Fruit fly (Drosophila melanogaster) whole organism, embryonic: Measurements from ENCODE around the gene CG2444.

Experiments used
- Atf-2 ChIP-seq: fragments of 200-800 bp; sonication (Bioruptor generic); optimal IDR thresholded peaks from 2 replicates; lab custom pipeline; 2016; ENCODE audit warnings: missing biosample characterization, missing genetic modification characterization
- Bdp1 ChIP-seq: fragments of 200-800 bp; sonication (Bioruptor generic); optimal IDR thresholded peaks from 3 replicates; lab custom pipeline; 2016; ENCODE audit warnings: missing biosample characterization, missing genetic modification characterization
- CG10431 ChIP-seq: fragments of 200-800 bp; sonication (Bioruptor generic); optimal IDR thresholded peaks from 3 replicates; lab custom pipeline; 2018; ENCODE audit warnings: missing biosample characterization, mild to moderate bottlenecking, missing genetic modification characterization
- CG11085 ChIP-seq: fragments of 200-800 bp; sonication (Bioruptor generic); IDR thresholded peaks from 2 replicates; pipeline ENCODE4 v1.3.6; 2022; ENCODE audit warnings: missing biosample characterization, missing genetic modification characterization
- CG12744 ChIP-seq: fragments of 200-800 bp; sonication (Bioruptor generic); optimal IDR thresholded peaks from 2 replicates; lab custom pipeline; 2016; ENCODE audit warnings: missing biosample characterization, missing genetic modification characterization
- CG14965 ChIP-seq: fragments of 200-800 bp; sonication (Bioruptor generic); optimal IDR thresholded peaks from 2 replicates; lab custom pipeline; 2016; ENCODE audit warnings: missing biosample characterization, missing genetic modification characterization, borderline replicate concordance
- CG15696 ChIP-seq: fragments of 200-800 bp; sonication (Bioruptor generic); optimal IDR thresholded peaks from 2 replicates; lab custom pipeline; 2019; ENCODE audit warnings: missing biosample characterization, mild to moderate bottlenecking, missing genetic modification characterization, moderate library complexity
- CG17568 ChIP-seq: fragments of 200-800 bp; sonication (Bioruptor generic); optimal IDR thresholded peaks from 2 replicates; lab custom pipeline; 2018; ENCODE audit warnings: missing biosample characterization, mild to moderate bottlenecking, missing genetic modification characterization, moderate library complexity
- CG18476 ChIP-seq: fragments of 200-800 bp; sonication (Bioruptor generic); optimal IDR thresholded peaks from 2 replicates; lab custom pipeline; 2016; ENCODE audit warnings: missing biosample characterization, mild to moderate bottlenecking, missing genetic modification characterization
- CG3065 ChIP-seq: fragments of 200-800 bp; sonication (Bioruptor generic); optimal IDR thresholded peaks from 2 replicates; lab custom pipeline; 2016; ENCODE audit warnings: missing biosample characterization, missing genetic modification characterization
- CG32767 ChIP-seq: fragments of 200-800 bp; sonication (Bioruptor generic); IDR thresholded peaks from 2 replicates; pipeline ENCODE4 v1.3.6; 2022; ENCODE audit warnings: missing biosample characterization, missing genetic modification characterization
- CG32772 ChIP-seq: fragments of 200-800 bp; sonication (Bioruptor generic); IDR thresholded peaks from 2 replicates; pipeline ENCODE4 v1.3.6; 2022; ENCODE audit warnings: missing biosample characterization, missing genetic modification characterization
- CG3281 ChIP-seq: fragments of 200-800 bp; sonication (Bioruptor generic); optimal IDR thresholded peaks from 3 replicates; lab custom pipeline; 2017; ENCODE audit warnings: missing biosample characterization, mild to moderate bottlenecking, missing genetic modification characterization
- CG3847 ChIP-seq: fragments of 200-800 bp; sonication (Bioruptor generic); IDR thresholded peaks from 2 replicates; pipeline ENCODE4 v1.3.6; 2022; ENCODE audit warnings: missing biosample characterization, missing genetic modification characterization
- CG3995 ChIP-seq: fragments of 200-800 bp; sonication (Bioruptor generic); optimal IDR thresholded peaks from 3 replicates; lab custom pipeline; 2016; ENCODE audit warnings: missing biosample characterization, missing genetic modification characterization
- CG42726 ChIP-seq: fragments of 200-800 bp; sonication (Bioruptor generic); IDR thresholded peaks from 2 replicates; pipeline ENCODE4 v1.3.6; 2022; ENCODE audit warnings: missing biosample characterization, missing genetic modification characterization; ENCODE audit not compliant: partially characterized antibody
- CG4617 ChIP-seq: fragments of 200-800 bp; sonication (Bioruptor generic); optimal IDR thresholded peaks from 3 replicates; lab custom pipeline; 2016; ENCODE audit warnings: missing biosample characterization, missing genetic modification characterization, borderline replicate concordance
- CG4707 ChIP-seq: fragments of 200-800 bp; sonication (Bioruptor generic); optimal IDR thresholded peaks from 2 replicates; lab custom pipeline; 2018; ENCODE audit warnings: missing biosample characterization, mild to moderate bottlenecking, missing genetic modification characterization, moderate library complexity
- CG6683 ChIP-seq: fragments of 200-800 bp; sonication (Bioruptor generic); optimal IDR thresholded peaks from 2 replicates; lab custom pipeline; 2017; ENCODE audit warnings: missing biosample characterization, mild to moderate bottlenecking, missing genetic modification characterization, missing genetic modification reagents
- CG6689 ChIP-seq: fragments of 200-800 bp; sonication (Bioruptor generic); IDR thresholded peaks from 2 replicates; pipeline ENCODE4 v1.3.6; 2022; ENCODE audit warnings: missing biosample characterization, missing genetic modification characterization
- CG8290 ChIP-seq, 3 experiments: fragments of 200-800 bp; sonication (Bioruptor generic); optimal IDR thresholded peaks; 2 replicates each; lab custom pipeline; 2016 to 2019; ENCODE audit warnings: missing biosample characterization in 3 of 3, missing genetic modification characterization in 3 of 3, mild to moderate bottlenecking in 2 of 3, moderate library complexity in 1 of 3
- Dbx ChIP-seq: fragments of 200-800 bp; sonication (Bioruptor generic); IDR thresholded peaks from 3 replicates; pipeline ENCODE4 v1.3.6; 2022; ENCODE audit warnings: missing biosample characterization, missing genetic modification characterization
- Dip3 ChIP-seq: fragments of 200-800 bp; sonication (Bioruptor generic); optimal IDR thresholded peaks from 3 replicates; lab custom pipeline; 2016; ENCODE audit warnings: missing biosample characterization, missing genetic modification characterization
- Dll ChIP-seq: fragments of 200-800 bp; sonication (Bioruptor generic); IDR thresholded peaks from 4 replicates; pipeline ENCODE4 v1.3.6; 2022; ENCODE audit warnings: missing biosample characterization, missing genetic modification characterization; ENCODE audit not compliant: partially characterized antibody
- Doc2 ChIP-seq: fragments of 200-800 bp; sonication (Bioruptor generic); IDR thresholded peaks from 2 replicates; pipeline ENCODE4 v1.3.6; 2022; ENCODE audit warnings: missing biosample characterization, missing genetic modification characterization
- Hr3 ChIP-seq: fragments of 200-800 bp; sonication (Bioruptor generic); optimal IDR thresholded peaks from 3 replicates; lab custom pipeline; 2016; ENCODE audit warnings: missing biosample characterization, missing genetic modification characterization
- Hr78 ChIP-seq, 2 experiments: fragments of 200-800 bp in 1 of 2; fragments of >200 bp in 1 of 2; sonication (Bioruptor generic) in 1 of 2; optimal IDR thresholded peaks; 2 replicates each; lab custom pipeline; 2017 to 2019; ENCODE audit warnings: missing biosample characterization in 2 of 2, missing genetic modification characterization in 2 of 2, mild to moderate bottlenecking in 1 of 2, moderate library complexity in 1 of 2
- MBD-R2 ChIP-seq: fragments of 200-800 bp; sonication (Bioruptor generic); IDR thresholded peaks from 2 replicates; pipeline ENCODE4 v1.3.6; 2022; ENCODE audit warnings: missing biosample characterization, missing genetic modification characterization
- Max ChIP-seq: fragments of 200-800 bp; sonication (Bioruptor generic); optimal IDR thresholded peaks from 2 replicates; lab custom pipeline; 2016; ENCODE audit warnings: missing biosample characterization, mild to moderate bottlenecking, missing genetic modification characterization
- Med ChIP-seq: fragments of 200-800 bp; sonication (Bioruptor generic); peaks from one replicate; lab custom pipeline; 2016; ENCODE audit warnings: missing biosample characterization, missing genetic modification characterization, mild to moderate bottlenecking, inconsistent platforms, moderate library complexity
- Rfx ChIP-seq: fragments of 200-800 bp; sonication (Bioruptor generic); IDR thresholded peaks from 2 replicates; pipeline ENCODE4 v1.3.6; 2022; ENCODE audit warnings: missing biosample characterization, missing genetic modification characterization
- Trl ChIP-seq, 3 experiments: fragments of >200 bp in 2 of 3; fragments of 200-800 bp in 1 of 3; sonication (Bioruptor generic) in 1 of 3; optimal IDR thresholded peaks; 2 replicates in 1 of 3; 3 replicates in 2 of 3; lab custom pipeline; 2016 to 2017; ENCODE audit warnings: missing biosample characterization in 1 of 3, missing genetic modification characterization in 1 of 3
- ara ChIP-seq: fragments of 200-800 bp; sonication (Bioruptor generic); IDR thresholded peaks from 2 replicates; pipeline ENCODE4 v1.3.6; 2022; ENCODE audit warnings: missing biosample characterization, missing genetic modification characterization
- bigmax ChIP-seq: fragments of 200-800 bp; sonication (Bioruptor generic); optimal IDR thresholded peaks from 2 replicates; lab custom pipeline; 2018; ENCODE audit warnings: missing biosample characterization, mild to moderate bottlenecking, missing genetic modification characterization
- bowl ChIP-seq: fragments of 200-800 bp; sonication (Bioruptor generic); IDR thresholded peaks from 2 replicates; pipeline ENCODE4 v1.3.6; 2022; ENCODE audit warnings: missing biosample characterization, missing genetic modification characterization
- cas ChIP-seq: fragments of 200-800 bp; sonication (Bioruptor generic); IDR thresholded peaks from 2 replicates; pipeline ENCODE4 v1.3.6; 2022; ENCODE audit warnings: missing biosample characterization, missing genetic modification characterization
- ci ChIP-seq: fragments of 200-800 bp; sonication (Bioruptor generic); IDR thresholded peaks from 3 replicates; pipeline ENCODE4 v1.3.6; 2022; ENCODE audit warnings: missing biosample characterization, missing genetic modification characterization
- cwo ChIP-seq: fragments of 200-800 bp; sonication (Bioruptor generic); optimal IDR thresholded peaks from 3 replicates; lab custom pipeline; 2017; ENCODE audit warnings: missing biosample characterization, missing genetic modification characterization, mild to moderate bottlenecking, moderate library complexity, missing genetic modification reagents
- fd102C ChIP-seq: fragments of 200-800 bp; sonication (Bioruptor generic); optimal IDR thresholded peaks from 2 replicates; lab custom pipeline; 2018; ENCODE audit warnings: missing biosample characterization, mild to moderate bottlenecking, missing genetic modification characterization, moderate library complexity
- gcm2 ChIP-seq: fragments of 200-800 bp; sonication (Bioruptor generic); optimal IDR thresholded peaks from 2 replicates; lab custom pipeline; 2016; ENCODE audit warnings: missing biosample characterization, missing genetic modification characterization
- jigr1 ChIP-seq: fragments of 200-800 bp; sonication (Bioruptor generic); IDR thresholded peaks from 3 replicates; pipeline ENCODE4 v1.3.6; 2022; ENCODE audit warnings: missing biosample characterization, missing genetic modification characterization
- jing ChIP-seq: fragments of 200-800 bp; sonication (Bioruptor generic); optimal IDR thresholded peaks from 2 replicates; lab custom pipeline; 2018; ENCODE audit warnings: missing biosample characterization, mild to moderate bottlenecking, missing genetic modification characterization
- kni ChIP-seq: fragments of 200-800 bp; sonication (Bioruptor generic); optimal IDR thresholded peaks from 3 replicates; lab custom pipeline; 2017; ENCODE audit warnings: mild to moderate bottlenecking, missing biosample characterization, missing genetic modification reagents, missing genetic modification characterization
- nau ChIP-seq: fragments of 200-800 bp; sonication (Bioruptor generic); optimal IDR thresholded peaks from 3 replicates; lab custom pipeline; 2017; ENCODE audit warnings: missing biosample characterization, mild to moderate bottlenecking, missing genetic modification characterization, missing genetic modification reagents
- nmo ChIP-seq: fragments of 200-800 bp; sonication (Bioruptor generic); optimal IDR thresholded peaks from 2 replicates; lab custom pipeline; 2018; ENCODE audit warnings: missing biosample characterization, mild to moderate bottlenecking, missing genetic modification characterization, moderate library complexity
- pb ChIP-seq: fragments of 200-800 bp; sonication (Bioruptor generic); optimal IDR thresholded peaks from 3 replicates; lab custom pipeline; 2016; ENCODE audit warnings: missing biosample characterization, missing genetic modification characterization
- peb ChIP-seq: fragments of 200-800 bp; sonication (Bioruptor generic); IDR thresholded peaks from 2 replicates; pipeline ENCODE4 v1.3.6; 2022; ENCODE audit warnings: missing biosample characterization, missing genetic modification characterization
- sisA ChIP-seq: fragments of 200-800 bp; sonication (Bioruptor generic); IDR thresholded peaks from 2 replicates; pipeline ENCODE4 v1.3.6; 2022; ENCODE audit warnings: missing biosample characterization, missing genetic modification characterization
- tin ChIP-seq: fragments of 200-800 bp; sonication (Bioruptor generic); optimal IDR thresholded peaks from 3 replicates; lab custom pipeline; 2016; ENCODE audit warnings: missing biosample characterization, missing genetic modification characterization
- wdn ChIP-seq: fragments of 200-800 bp; sonication (Bioruptor generic); IDR thresholded peaks from 2 replicates; pipeline ENCODE4 v1.3.6; 2022; ENCODE audit warnings: missing biosample characterization, missing genetic modification characterization

CG2444 gene

dm6 chrX:11720138-11720537 lies 15.0 kb upstream of the CG2444 start, which contains the start of gene Tango10 (continued):
- TF ChIP-seq CG18476 (GFP tag; lab: Kevin White, UChicago) (peak; percentile 23), CG42726 (GFP tag; lab: Robert Waterston, UW) (peak; percentile 75), bigmax (GFP tag; lab: Kevin White, UChicago) (no peak), ci (GFP tag; lab: Robert Waterston, UW) (peak; percentile 61; the same call in 2 of the 3 replicates), CG10431 (GFP tag; lab: Kevin White, UChicago) (no peak), Med (GFP tag; lab: Kevin White, UChicago) (peak; percentile 78), kni (no peak), CG3281 (GFP tag; lab: Kevin White, UChicago) (peak; percentile 61), nmo (peak; percentile 60), jing (GFP tag; lab: Kevin White, UChicago) (no peak), Trl (optimal IDR thresholded peaks at IDR 0.05; lab: Kevin White, UChicago) (no peak), Trl (GFP tag; optimal IDR thresholded peaks at IDR 0.05; lab: Kevin White, UChicago) (peak; percentile 45), CG8290 (GFP tag; optimal IDR thresholded peaks at IDR 0.05; lab: Kevin White, UChicago) (no peak), CG8290 (tag; optimal IDR thresholded peaks at IDR 0.05; lab: Kevin White, UChicago) (peak in 1 of 2 experiments; percentile 60), MBD-R2 (peak; percentile 81), CG17568 (GFP tag; lab: Kevin White, UChicago) (no peak), pb (GFP tag; lab: Kevin White, UChicago) (no peak), CG3847 (peak; percentile 65), CG3995 (GFP tag; lab: Kevin White, UChicago) (peak; percentile 46), sisA (GFP tag; lab: Robert Waterston, UW) (peak; percentile 58), Hr3 (GFP tag; lab: Kevin White, UChicago) (peak; percentile 42), Rfx (GFP tag; lab: Robert Waterston, UW) (peak; percentile 57; the same call in 1 of the 2 replicates), peb (GFP tag; lab: Robert Waterston, UW) (peak; percentile 18; the same call in 1 of the 2 replicates), cwo (GFP tag; lab: Kevin White, UChicago) (no peak), CG4707 (GFP tag; lab: Kevin White, UChicago) (no peak), CG6683 (GFP tag; lab: Kevin White, UChicago) (no peak), fd102C (GFP tag; lab: Kevin White, UChicago) (no peak), gcm2 (peak; percentile 21), CG3065 (GFP tag; lab: Kevin White, UChicago) (no peak), CG11085 (GFP tag; lab: Robert Waterston, UW) (no peak), tin (GFP tag; lab: Kevin White, UChicago) (peak; percentile 44), wdn (GFP tag; lab: Robert Waterston, UW) (no peak), Dbx (GFP tag; lab: Robert Waterston, UW) (peak; percentile 75), CG12744 (GFP tag; lab: Kevin White, UChicago) (no peak), Max (GFP tag; lab: Kevin White, UChicago) (peak; percentile 37), ara (GFP tag; lab: Robert Waterston, UW) (peak; percentile 18; the same call in 1 of the 2 replicates), cas (no peak), CG15696 (tag; lab: Kevin White, UChicago) (peak; percentile 70), jigr1 (GFP tag; lab: Robert Waterston, UW) (no peak), Atf-2 (GFP tag; lab: Kevin White, UChicago) (peak; percentile 2), CG14965 (GFP tag; lab: Kevin White, UChicago) (no peak), CG32767 (GFP tag; lab: Robert Waterston, UW) (peak; percentile 25; the same call in 1 of the 2 replicates), Dip3 (GFP tag; lab: Kevin White, UChicago) (peak; percentile 36), nau (GFP tag; lab: Kevin White, UChicago) (no peak), CG4617 (peak; percentile 88), Dll (GFP tag; lab: Robert Waterston, UW) (peak; percentile 86), Bdp1 (GFP tag; lab: Kevin White, UChicago) (no peak), Doc2 (GFP tag; lab: Robert Waterston, UW) (no peak), CG32772 (GFP tag; lab: Robert Waterston, UW) (peak; percentile 43; the same call in 1 of the 2 replicates), Hr78 (GFP tag; optimal IDR thresholded peaks at IDR 0.05; lab: Kevin White, UChicago) (no peak), CG6689 (no peak), bowl (GFP tag; lab: Robert Waterston, UW) (no peak)
